Worm (Caenorhabditis elegans): ENCODE data around the gene C49F5.6.

The C49F5.6 gene

ce11 chrX:11974629-11975085 lies 13.5 kb upstream of the C49F5.6 start, which contains the start of gene set-6:
Gene set-6, minus strand, starts transcription at chrX:11974679.
- no peak for TF ChIP-seq npax-4 (tag; optimal IDR thresholded peaks at IDR 0.05)
- peak; percentile 8 for TF ChIP-seq nfya-1 (tag; optimal IDR thresholded peaks at IDR 0.05)
- TF ChIP-seq ceh-48 (tag; optimal IDR thresholded peaks at IDR 0.05) = peak; percentile 84

- TF ChIP-seq nfya-1 (tag; optimal IDR thresholded peaks at IDR 0.05) (no peak), ceh-45 (GFP tag; IDR thresholded peaks at IDR 0.05) (no peak), mec-3 (tag; optimal IDR thresholded peaks at IDR 0.05; ENCODE audit: borderline replicate concordance) (no peak), unc-3 (GFP tag; conservative IDR thresholded peaks at IDR 0.05) (no peak), unc-3 (tag; optimal IDR thresholded peaks at IDR 0.05) (no peak), Y22D7AL.16 (tag; optimal IDR thresholded peaks at IDR 0.05) (no peak), ceh-14 (tag; optimal IDR thresholded peaks at IDR 0.05) (no peak), ama-1 (optimal IDR thresholded peaks at IDR 0.05) (no peak)
Observed at ce11 chrX:11982065-11982464, 6.0 kb upstream of the C49F5.6 start, which contains the start of gene nhr-167. Gene nhr-167, minus strand, starts transcription at chrX:11982085.

ce11 chrX:11983576-11984061 lies 4.5 kb upstream of the C49F5.6 start, which contains the start of gene C49F5.3:
Gene C49F5.3, minus strand, starts transcription at chrX:11983626.
- TF ChIP-seq mec-3 (tag; optimal IDR thresholded peaks at IDR 0.05; ENCODE audit: borderline replicate concordance) (no peak), madf-2 (tag; optimal IDR thresholded peaks at IDR 0.05) (no peak), che-1 (tag; optimal IDR thresholded peaks at IDR 0.05) (no peak), hlh-6 (tag; optimal IDR thresholded peaks at IDR 0.05) (no peak), elt-4 (tag; optimal IDR thresholded peaks at IDR 0.05) (no peak), tbx-7 (tag; optimal IDR thresholded peaks at IDR 0.05) (no peak), hlh-8 (tag; optimal IDR thresholded peaks at IDR 0.05) (no peak), nhr-11 (tag; optimal IDR thresholded peaks at IDR 0.05) (no peak), C38D4.7 (GFP tag; optimal IDR thresholded peaks at IDR 0.05) (no peak), ceh-19 (GFP tag; optimal IDR thresholded peaks at IDR 0.05) (no peak), ceh-22 (tag; optimal IDR thresholded peaks at IDR 0.05) (no peak), zip-5 (tag; optimal IDR thresholded peaks at IDR 0.05) (no peak), ceh-30 (tag; optimal IDR thresholded peaks at IDR 0.05) (no peak), ztf-16 (tag; optimal IDR thresholded peaks at IDR 0.05) (no peak)

- TF ChIP-seq pat-9 (tag; optimal IDR thresholded peaks at IDR 0.05) = no peak
- TF ChIP-seq ceh-34 (tag; optimal IDR thresholded peaks at IDR 0.05) = no peak
- no peak for TF ChIP-seq ceh-18 (tag; optimal IDR thresholded peaks at IDR 0.05)
- TF ChIP-seq ceh-24 (tag; optimal IDR thresholded peaks at IDR 0.05) = no peak
- TF ChIP-seq fax-1 (tag; optimal IDR thresholded peaks at IDR 0.05) = no peak
- no peak for TF ChIP-seq ama-1 (optimal IDR thresholded peaks at IDR 0.05)
- TF ChIP-seq odd-2 (tag; optimal IDR thresholded peaks at IDR 0.05) = no peak
- no peak for TF ChIP-seq ceh-31 (tag; optimal IDR thresholded peaks at IDR 0.05)
- TF ChIP-seq hlh-8 (tag; optimal IDR thresholded peaks at IDR 0.05) = no peak
Observed at ce11 chrX:11985887-11986286, 2.2 kb upstream of the C49F5.6 start, which contains the start of gene C49F5.5. Gene C49F5.5, plus strand, starts transcription at chrX:11986187.

- TF ChIP-seq hlh-30 (tag; optimal IDR thresholded peaks at IDR 0.05; ENCODE audit: insufficient read depth) (no peak), nhr-232 (tag; optimal IDR thresholded peaks at IDR 0.05) (no peak)
Observed at ce11 chrX:11992246-11992645, 4.1 kb downstream of the C49F5.6 start.

- TF ChIP-seq ahr-1 (tag; optimal IDR thresholded peaks at IDR 0.05) (no peak), ceh-14 (tag; optimal IDR thresholded peaks at IDR 0.05) (no peak), elt-2 (tag; optimal IDR thresholded peaks at IDR 0.05) (no peak), unc-86 (tag; optimal IDR thresholded peaks at IDR 0.05) (no peak), pax-1 (tag; optimal IDR thresholded peaks at IDR 0.05) (no peak), eyg-1 (tag; optimal IDR thresholded peaks at IDR 0.05) (no peak), elt-4 (tag; optimal IDR thresholded peaks at IDR 0.05) (no peak), pros-1 (tag; optimal IDR thresholded peaks at IDR 0.05) (no peak), pat-9 (tag; optimal IDR thresholded peaks at IDR 0.05) (no peak), ttx-3 (tag; optimal IDR thresholded peaks at IDR 0.05) (no peak)
Observed at ce11 chrX:11992778-11993177, 4.7 kb downstream of the C49F5.6 start.

Data from whole organism, late embryonic.